Fruit fly (Drosophila melanogaster): ENCODE data around the gene btsz.
A peak's percentile ranks its signal among the peaks of the same experiment; 100 is the strongest.

btsz gene

dm6 chr3R:14878145-14878544, 2.9 kb upstream of the btsz start (continued):
- TF ChIP-seq CG10431 (GFP tag; optimal IDR thresholded peaks at IDR 0.05) (no peak), emc (GFP tag; optimal IDR thresholded peaks at IDR 0.05) (no peak), odd (GFP tag; optimal IDR thresholded peaks at IDR 0.05) (no peak), Ptx1 (GFP tag; IDR thresholded peaks at IDR 0.05) (0 out of 2 replicates have a peak, but pooled peaks have one; percentile 5), Trl (optimal IDR thresholded peaks at IDR 0.05) (no peak), Trl (GFP tag; optimal IDR thresholded peaks at IDR 0.05) (no peak), Lpt (GFP tag; optimal IDR thresholded peaks at IDR 0.05) (no peak), Optix (GFP tag; IDR thresholded peaks at IDR 0.05) (no peak), sisA (GFP tag; IDR thresholded peaks at IDR 0.05) (no peak), CG4360 (GFP tag; IDR thresholded peaks at IDR 0.05) (no peak), tx (GFP tag; optimal IDR thresholded peaks at IDR 0.05) (no peak), ara (GFP tag; IDR thresholded peaks at IDR 0.05) (no peak), MESR4 (GFP tag; optimal IDR thresholded peaks at IDR 0.05) (no peak), CG11504 (tag; optimal IDR thresholded peaks at IDR 0.05) (peak; percentile 49), pan (optimal IDR thresholded peaks at IDR 0.05) (no peak), pan (GFP tag; optimal IDR thresholded peaks at IDR 0.05 in 1 of 2, IDR thresholded peaks at IDR 0.05 in 1 of 2) (no peak), dysf (GFP tag; IDR thresholded peaks at IDR 0.05) (peak; percentile 29; the same call in 2 of the 3 replicates), CG9817 (tag; optimal IDR thresholded peaks at IDR 0.05) (peak; percentile 2), Vsx1 (GFP tag; optimal IDR thresholded peaks at IDR 0.05) (no peak), CG9932 (GFP tag; IDR thresholded peaks at IDR 0.05) (no peak), ac (GFP tag; optimal IDR thresholded peaks at IDR 0.05) (no peak), CG4820 (GFP tag; optimal IDR thresholded peaks at IDR 0.05) (no peak), tio (GFP tag; optimal IDR thresholded peaks at IDR 0.05) (no peak), Elba2 (GFP tag; optimal IDR thresholded peaks at IDR 0.05) (no peak), Rfx (GFP tag; IDR thresholded peaks at IDR 0.05) (0 out of 2 replicates have a peak, but pooled peaks have one; percentile 23), dpn (GFP tag; optimal IDR thresholded peaks at IDR 0.05) (no peak), Dp (GFP tag; optimal IDR thresholded peaks at IDR 0.05) (no peak), CG10147 (GFP tag; optimal IDR thresholded peaks at IDR 0.05) (peak; percentile 34), CG2712 (tag; optimal IDR thresholded peaks at IDR 0.05) (no peak), exex (tag; optimal IDR thresholded peaks at IDR 0.05) (no peak), scrt (GFP tag; optimal IDR thresholded peaks at IDR 0.05) (peak; percentile 42), schlank (tag; optimal IDR thresholded peaks at IDR 0.05) (no peak), Pdp1 (GFP tag; optimal IDR thresholded peaks at IDR 0.05) (peak; percentile 9 to 57), ab (GFP tag; optimal IDR thresholded peaks at IDR 0.05) (no peak), Hr39 (optimal IDR thresholded peaks at IDR 0.05) (no peak), crp (GFP tag; optimal IDR thresholded peaks at IDR 0.05) (no peak), CG18599 (GFP tag; optimal IDR thresholded peaks at IDR 0.05) (peak; percentile 66), CG15696 (tag; optimal IDR thresholded peaks at IDR 0.05) (no peak), CG15073 (GFP tag; optimal IDR thresholded peaks at IDR 0.05) (no peak), Atf6 (GFP tag; IDR thresholded peaks at IDR 0.05) (no peak; the same call in 1 of the 2 replicates), NC2β (GFP tag; optimal IDR thresholded peaks at IDR 0.05) (no peak), CG2202 (tag; optimal IDR thresholded peaks at IDR 0.05) (no peak), pfk (GFP tag; optimal IDR thresholded peaks at IDR 0.05) (no peak), her (GFP tag; optimal IDR thresholded peaks at IDR 0.05) (no peak), ci (GFP tag; IDR thresholded peaks at IDR 0.05) (no peak), CG11093 (GFP tag; IDR thresholded peaks at IDR 0.05) (no peak), CG2678 (tag; optimal IDR thresholded peaks at IDR 0.05) (peak; percentile 54), CG2116 (GFP tag; optimal IDR thresholded peaks at IDR 0.05) (no peak), CG14014 (GFP tag; IDR thresholded peaks at IDR 0.05) (no peak), CG10959 (GFP tag; IDR thresholded peaks at IDR 0.05) (no peak), Dip3 (GFP tag; optimal IDR thresholded peaks at IDR 0.05) (no peak), ken (GFP tag; IDR thresholded peaks at IDR 0.05) (no peak), Gsc (GFP tag; IDR thresholded peaks at IDR 0.05) (no peak)
